In the genomic region with DNA sequence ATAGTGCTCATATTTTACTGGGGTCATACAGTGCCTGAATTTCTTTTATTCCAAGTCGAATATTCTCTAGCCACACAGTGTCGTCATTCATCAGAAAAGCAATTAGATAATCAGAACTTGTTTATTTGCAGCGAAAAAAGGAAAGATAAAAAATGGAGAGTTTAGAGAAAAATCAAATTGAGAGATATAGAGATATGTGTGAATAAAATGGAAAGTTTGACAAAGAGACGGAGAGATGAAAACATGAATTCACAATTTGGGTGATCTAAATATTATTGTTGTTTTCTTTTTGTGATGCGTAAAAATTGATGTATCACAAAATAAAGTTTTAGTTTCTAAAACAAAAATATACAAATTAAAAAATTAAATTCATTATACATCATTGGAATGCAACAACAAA, we compare ENCODE assay signal across 5 worm cellular contexts.
A peak's percentile ranks its signal among the peaks of the same experiment; 100 is the strongest.
TF ChIP-seq lines count a peak whose summit lies in the region.

No protein-coding gene starts in this region.

TF ChIP-seq in whole organism, L1 larva, 84 proteins besides CTCF, POLR2A, EP300 and RAD21:
- peak in 2 of 6 experiments; percentile 15 to 40 for TF ChIP-seq elt-3 (tag; optimal IDR thresholded peaks at IDR 0.05; lab: Kevin White, UChicago)
- no peak for TF ChIP-seq ama-1 (optimal IDR thresholded peaks at IDR 0.05; lab: Kevin White, UChicago)
- TF ChIP-seq nhr-85 (tag; lab: Kevin White, UChicago) = peak; percentile 68
- no peak for TF ChIP-seq nhr-77 (tag; optimal IDR thresholded peaks at IDR 0.05; lab: Kevin White, UChicago)
- TF ChIP-seq nhr-20 (tag; optimal IDR thresholded peaks at IDR 0.05; lab: Kevin White, UChicago) = peak; percentile 10
- TF ChIP-seq efl-1 (optimal IDR thresholded peaks at IDR 0.05; lab: Kevin White, UChicago) = no peak
- TF ChIP-seq efl-1 (GFP tag; optimal IDR thresholded peaks at IDR 0.05 in 1 of 2; lab: Kevin White, UChicago) = peak in 1 of 2 experiments; percentile 20
- TF ChIP-seq lin-14 (GFP tag; optimal IDR thresholded peaks at IDR 0.05; lab: Kevin White, UChicago) = peak; percentile 34
- TF ChIP-seq lsy-2 (tag; optimal IDR thresholded peaks at IDR 0.05; lab: Kevin White, UChicago) = peak in 1 of 2 experiments; percentile 3
- TF ChIP-seq nhr-71 (tag; optimal IDR thresholded peaks at IDR 0.05; lab: Kevin White, UChicago) = peak; percentile 0
- TF ChIP-seq blmp-1 (tag; optimal IDR thresholded peaks at IDR 0.05; lab: Kevin White, UChicago) = peak; percentile 81

TF ChIP-seq in whole organism, L2 larva, 48 proteins besides CTCF, POLR2A, EP300 and RAD21:
- peak; percentile 85 for TF ChIP-seq blmp-1 (tag; optimal IDR thresholded peaks at IDR 0.05; lab: Kevin White, UChicago; ENCODE audit: insufficient read depth)
- no peak for TF ChIP-seq peb-1 (tag; optimal IDR thresholded peaks at IDR 0.05; lab: Kevin White, UChicago)
- TF ChIP-seq nhr-25 (tag; optimal IDR thresholded peaks at IDR 0.05; lab: Kevin White, UChicago) = peak; percentile 32
TF ChIP-seq in whole organism, L2 larva: peak in this region for 2.

TF ChIP-seq in whole organism, L3 larva, 47 proteins besides CTCF, POLR2A, EP300 and RAD21:
- TF ChIP-seq nhr-25 (tag; optimal IDR thresholded peaks at IDR 0.05; lab: Kevin White, UChicago) (peak; percentile 17), sea-2 (GFP tag; optimal IDR thresholded peaks at IDR 0.05; lab: Kevin White, UChicago) (no peak), nhr-23 (tag; optimal IDR thresholded peaks at IDR 0.05; lab: Kevin White, UChicago) (peak; percentile 29)

TF ChIP-seq in whole organism, L4 larva, 104 proteins besides CTCF, POLR2A, EP300 and RAD21:
- TF ChIP-seq dve-1 (tag; optimal IDR thresholded peaks at IDR 0.05; lab: Kevin White, UChicago; ENCODE audit: insufficient read depth) (no peak), nhr-28 (tag; optimal IDR thresholded peaks at IDR 0.05; lab: Kevin White, UChicago) (peak; percentile 32)

TF ChIP-seq in whole organism, mixed stage, embryonic, 35 proteins besides CTCF, POLR2A, EP300 and RAD21:
- TF ChIP-seq blmp-1 (tag; optimal IDR thresholded peaks at IDR 0.05; lab: Kevin White, UChicago) (peak; percentile 69), unc-120 (tag; optimal IDR thresholded peaks at IDR 0.05; lab: Kevin White, UChicago; ENCODE audit: poor library complexity, severe bottlenecking) (no peak), nhr-2 (tag; optimal IDR thresholded peaks at IDR 0.05; lab: Kevin White, UChicago) (no peak), lin-32 (GFP tag; optimal IDR thresholded peaks at IDR 0.05; lab: Kevin White, UChicago) (no peak)
TF ChIP-seq in whole organism, mixed stage, embryonic: peak in this region for 1.
